Worm (Caenorhabditis elegans) whole organism, L4 larva: ENCODE results near the gene F26C11.1.

Experiments
- R02D3.7 ChIP-seq: fragments of 150-350 bp; sonication (generic microtip); optimal IDR thresholded peaks from 3 replicates; lab custom pipeline; 2014; ENCODE audit warnings: missing biosample characterization, missing genetic modification characterization
- daf-12 ChIP-seq: fragments of 150-350 bp; optimal IDR thresholded peaks from 2 replicates; lab custom pipeline; 2014; ENCODE audit warnings: missing biosample characterization, missing genetic modification reagents, missing genetic modification characterization
- dpl-1 ChIP-seq: fragments of 150-350 bp; optimal IDR thresholded peaks from 2 replicates; lab custom pipeline; 2014; ENCODE audit warnings: missing biosample characterization, missing genetic modification reagents, missing genetic modification characterization
- duxl-1 ChIP-seq: sonication (generic microtip); optimal IDR thresholded peaks from 2 replicates; lab custom pipeline; 2016; ENCODE audit warnings: mild to moderate bottlenecking, missing genetic modification characterization, moderate library complexity, missing compliant biosample characterization; ENCODE audit not compliant: poor library complexity
- dve-1 ChIP-seq: sonication (generic microtip); optimal IDR thresholded peaks from 2 replicates; lab custom pipeline; 2017; ENCODE audit warnings: antibody characterized with exemption, mild to moderate bottlenecking, missing genetic modification characterization, missing compliant biosample characterization; ENCODE audit not compliant: insufficient read depth
- lin-1 ChIP-seq: fragments of 200-800 bp; sonication (Bioruptor generic); IDR thresholded peaks from 2 replicates; pipeline ENCODE4 v1.3.6; 2022; ENCODE audit warnings: missing genetic modification reagents, missing genetic modification characterization, missing compliant biosample characterization
- lin-39 ChIP-seq: fragments of 150-350 bp; optimal IDR thresholded peaks from 2 replicates; lab custom pipeline; 2014; ENCODE audit warnings: missing biosample characterization, missing genetic modification reagents, missing genetic modification characterization
- mdt-29 ChIP-seq: fragments of 200-800 bp; sonication (Bioruptor generic); IDR thresholded peaks from 2 replicates; pipeline ENCODE4 v1.3.6; 2022; ENCODE audit warnings: missing genetic modification reagents, missing genetic modification characterization, missing compliant biosample characterization
- nhr-237 ChIP-seq: sonication (generic microtip); optimal IDR thresholded peaks from 2 replicates; lab custom pipeline; 2017; ENCODE audit warnings: missing biosample characterization, missing genetic modification characterization
- nhr-41 ChIP-seq: fragments of 200-800 bp; sonication (Bioruptor generic); IDR thresholded peaks from 2 replicates; pipeline ENCODE4 v1.3.6; 2022; ENCODE audit warnings: missing genetic modification reagents, missing genetic modification characterization, missing compliant biosample characterization
- skn-1 ChIP-seq: fragments of 150-350 bp; optimal IDR thresholded peaks from 2 replicates; lab custom pipeline; 2014; ENCODE audit warnings: missing biosample characterization, missing genetic modification characterization
- unc-62 ChIP-seq, 3 experiments: fragments of 150-350 bp in 1 of 3; sonication (generic microtip); optimal IDR thresholded peaks in 2 of 3; peaks in 1 of 3; 1 replicate in 1 of 3; 2 replicates in 2 of 3; lab custom pipeline; 2014 to 2017; ENCODE audit warnings: missing biosample characterization in 3 of 3, missing genetic modification characterization in 3 of 3, missing genetic modification reagents in 3 of 3, missing genotype in 1 of 3
- zag-1 ChIP-seq: fragments of 150-350 bp; optimal IDR thresholded peaks from 2 replicates; lab custom pipeline; 2014; ENCODE audit warnings: missing biosample characterization, missing genetic modification characterization

ce11 chrII:9920468-9920867, 25.9 kb downstream of the F26C11.1 start, which contains the start of gene pho-10:
- TF ChIP-seq zag-1 = no peak
- TF ChIP-seq R02D3.7 (tag; lab: Kevin White, UChicago) = no peak
- no peak for TF ChIP-seq duxl-1 (tag; lab: Kevin White, UChicago)
- TF ChIP-seq dpl-1 (GFP tag; lab: Kevin White, UChicago) = no peak
- no peak for TF ChIP-seq skn-1
- TF ChIP-seq unc-62 (GFP tag; optimal IDR thresholded peaks at IDR 0.05 in 1 of 2; lab: Kevin White, UChicago) = no peak
- TF ChIP-seq unc-62 (tag; optimal IDR thresholded peaks at IDR 0.05; lab: Kevin White, UChicago) = no peak
- no peak for TF ChIP-seq lin-1 (GFP tag; lab: Robert Waterston, UW)
- TF ChIP-seq mdt-29 (GFP tag; lab: Robert Waterston, UW) = no peak
- no peak for TF ChIP-seq nhr-237 (tag; lab: Kevin White, UChicago)
- no peak for TF ChIP-seq daf-12 (tag; lab: Kevin White, UChicago)
- no peak for TF ChIP-seq lin-39 (tag; lab: Kevin White, UChicago)
- TF ChIP-seq dve-1 (tag; lab: Kevin White, UChicago) = no peak
- TF ChIP-seq nhr-41 (GFP tag; lab: Robert Waterston, UW) = no peak
